Worm (Caenorhabditis elegans) whole organism, midembryonic: Measurements from ENCODE around the gene glb-22.

Experiments used
- flt-1 ChIP-seq: fragments of 200-800 bp; sonication (Bioruptor generic); IDR thresholded peaks from 2 replicates; pipeline ENCODE4 v1.3.6; 2022; ENCODE audit warnings: missing genetic modification characterization, missing compliant biosample characterization
- klf-2 ChIP-seq: fragments of 200-800 bp; sonication (Bioruptor generic); conservative IDR thresholded peaks from 2 replicates; pipeline ENCODE4 v1.3.6; 2022; ENCODE audit warnings: missing genetic modification reagents, missing genetic modification characterization, missing compliant biosample characterization
- tab-1 ChIP-seq: fragments of 200-800 bp; sonication (Bioruptor generic); IDR thresholded peaks from 2 replicates; pipeline ENCODE4 v1.3.6; 2022; ENCODE audit warnings: missing genetic modification characterization, missing compliant biosample characterization

- no peak for TF ChIP-seq tab-1 (GFP tag; lab: Robert Waterston, UW)
- TF ChIP-seq flt-1 (GFP tag; lab: Robert Waterston, UW), result no peak
- no peak for TF ChIP-seq klf-2
Measured at ce11 chrV:14594943-14595342, 5.1 kb upstream of the glb-22 start.
